Fruit fly (Drosophila melanogaster) whole organism: Measurements from ENCODE around the gene ZnT77C.

Source experiments
- CG8478 ChIP-seq: fragments of >200 bp; optimal IDR thresholded peaks from 2 replicates; lab custom pipeline; 2018; ENCODE audit warnings: inconsistent platforms
- EcR ChIP-seq, 2 experiments: fragments of >200 bp; optimal IDR thresholded peaks; 2 replicates each; lab custom pipeline; 2017; ENCODE audit warnings: missing biosample characterization in 2 of 2, missing genetic modification characterization in 2 of 2, missing genetic modification reagents in 2 of 2
- psq ChIP-seq: fragments of >200 bp; optimal IDR thresholded peaks from 2 replicates; lab custom pipeline; 2017

- TF ChIP-seq psq (lab: Kevin White, UChicago) = no peak
- TF ChIP-seq EcR (GFP tag; optimal IDR thresholded peaks at IDR 0.05; lab: Kevin White, UChicago) = no peak
- TF ChIP-seq CG8478 (lab: Kevin White, UChicago) = no peak
These were observed 7.1 kb downstream of the ZnT77C start for dm6 chr3L:20487649-20488048.
